Worm (Caenorhabditis elegans) whole organism, L4/young adult: Measurements from ENCODE around the gene M163.8.
"Not testable (repeated sequence)": the region's sequence is repeated elsewhere in the genome, so short reads cannot be mapped to it uniquely, and the experiment has no call there.

Experiments
- W03F9.2 ChIP-seq: fragments of 150-350 bp; optimal IDR thresholded peaks from 2 replicates; lab custom pipeline; 2014; ENCODE audit warnings: missing biosample characterization, missing genetic modification characterization
- him-1 ChIP-seq: sonication (generic microtip); optimal IDR thresholded peaks from 2 replicates; lab custom pipeline; 2016; ENCODE audit warnings: missing genotype, missing genetic modification reagents, missing genetic modification characterization, missing compliant biosample characterization

- TF ChIP-seq him-1 (tag; lab: Kevin White, UChicago), result not testable (repeated sequence)
- TF ChIP-seq W03F9.2 (tag; lab: Kevin White, UChicago), result peak; percentile 12
Observed at ce11 chrX:14437806-14438205, 47.1 kb upstream of the M163.8 start.
